Worm (Caenorhabditis elegans) whole organism, early embryonic: ENCODE data around the gene ttr-15.

ENCODE experiments used
- B0310.2 ChIP-seq: sonication (generic microtip); optimal IDR thresholded peaks from 2 replicates; lab custom pipeline; 2016; ENCODE audit warnings: mild to moderate bottlenecking, missing genetic modification characterization, missing compliant biosample characterization
- aly-1 ChIP-seq: sonication (generic microtip); optimal IDR thresholded peaks from 2 replicates; lab custom pipeline; 2016; ENCODE audit warnings: missing genetic modification characterization, missing compliant biosample characterization
- ama-1 ChIP-seq: fragments of 150-350 bp; optimal IDR thresholded peaks from 2 replicates; lab custom pipeline; 2014
- flt-1 ChIP-seq: fragments of 200-800 bp; sonication (Bioruptor generic); IDR thresholded peaks from 2 replicates; pipeline ENCODE4 v1.3.6; 2022; ENCODE audit warnings: missing genetic modification characterization, missing compliant biosample characterization
- hmbx-1 ChIP-seq: sonication (generic microtip); optimal IDR thresholded peaks from 2 replicates; lab custom pipeline; 2016; ENCODE audit warnings: mild to moderate bottlenecking, missing genetic modification characterization, missing compliant biosample characterization
- hmg-4 ChIP-seq: fragments of 200-800 bp; sonication (Bioruptor generic); optimal IDR thresholded peaks from 2 replicates; lab custom pipeline; 2018; ENCODE audit warnings: mild to moderate bottlenecking, missing genetic modification characterization, missing compliant biosample characterization
- hnd-1 ChIP-seq: sonication (generic microtip); optimal IDR thresholded peaks from 2 replicates; lab custom pipeline; 2016; ENCODE audit warnings: missing genetic modification characterization, missing compliant biosample characterization
- tra-4 ChIP-seq: sonication (generic microtip); optimal IDR thresholded peaks from 2 replicates; lab custom pipeline; 2017; ENCODE audit warnings: missing genetic modification characterization, missing compliant biosample characterization

ce11 chrIII:10329811-10330210 is 7.8 kb upstream of the ttr-15 start:
- no peak for TF ChIP-seq ama-1 (lab: Kevin White, UChicago)
- no peak for TF ChIP-seq flt-1 (GFP tag; lab: Robert Waterston, UW)
- TF ChIP-seq hmbx-1: no peak
- no peak for TF ChIP-seq hmg-4 (GFP tag; lab: Kevin White, UChicago)
- no peak for TF ChIP-seq B0310.2 (tag; lab: Kevin White, UChicago)
- no peak for TF ChIP-seq aly-1 (tag; lab: Kevin White, UChicago)
- TF ChIP-seq hnd-1 (tag; lab: Kevin White, UChicago): no peak
- TF ChIP-seq tra-4 (tag; lab: Kevin White, UChicago): no peak
